Worm (Caenorhabditis elegans): Measurements from ENCODE around the gene col-150.
A peak's percentile ranks its signal among the peaks of the same experiment; 100 is the strongest.

col-150 gene

ce11 chrV:10323537-10323936 is 29.1 kb upstream of the col-150 start:
- TF ChIP-seq F13C5.2 (tag; optimal IDR thresholded peaks at IDR 0.05) (no peak), sea-1 (GFP tag; conservative IDR thresholded peaks at IDR 0.05) (no peak), tbx-11 (GFP tag; IDR thresholded peaks at IDR 0.05) (no peak), B0310.2 (tag; optimal IDR thresholded peaks at IDR 0.05) (no peak), tbx-37 (GFP tag; conservative IDR thresholded peaks at IDR 0.05) (no peak), ets-7 (tag; optimal IDR thresholded peaks at IDR 0.05) (no peak), ama-1 (optimal IDR thresholded peaks at IDR 0.05) (no peak), ceh-13 (GFP tag; optimal IDR thresholded peaks at IDR 0.05) (no peak), flt-1 (GFP tag; IDR thresholded peaks at IDR 0.05) (no peak), hmbx-1 (tag; optimal IDR thresholded peaks at IDR 0.05) (no peak), hmg-4 (GFP tag; optimal IDR thresholded peaks at IDR 0.05) (no peak), ceh-36 (tag; optimal IDR thresholded peaks at IDR 0.05) (no peak), aly-1 (tag; optimal IDR thresholded peaks at IDR 0.05) (no peak), scrt-1 (GFP tag; IDR thresholded peaks at IDR 0.05) (no peak)

ce11 chrV:10320101-10320761 is 25.8 kb upstream of the col-150 start, which contains the start of the genes gna-1 and B0024.13:
Gene gna-1, minus strand, starts transcription at chrV:10320151.
Gene B0024.13, plus strand, starts transcription at chrV:10320711.
- TF ChIP-seq aly-1 (tag; optimal IDR thresholded peaks at IDR 0.05) (peak; percentile 8), flt-1 (GFP tag; IDR thresholded peaks at IDR 0.05) (no peak), tbx-37 (GFP tag; conservative IDR thresholded peaks at IDR 0.05) (peak; percentile 41; the same call in 1 of the 2 replicates), F13C5.2 (tag; optimal IDR thresholded peaks at IDR 0.05) (no peak), ceh-36 (tag; optimal IDR thresholded peaks at IDR 0.05) (no peak)

- TF ChIP-seq pes-1 (GFP tag; IDR thresholded peaks at IDR 0.05) (no peak), aly-1 (tag; optimal IDR thresholded peaks at IDR 0.05) (no peak), flt-1 (GFP tag; IDR thresholded peaks at IDR 0.05) (no peak), ets-7 (tag; optimal IDR thresholded peaks at IDR 0.05) (no peak), F13C5.2 (tag; optimal IDR thresholded peaks at IDR 0.05) (no peak), scrt-1 (GFP tag; IDR thresholded peaks at IDR 0.05) (no peak), ceh-13 (GFP tag; optimal IDR thresholded peaks at IDR 0.05) (no peak), hmbx-1 (tag; optimal IDR thresholded peaks at IDR 0.05) (no peak), tbx-37 (GFP tag; conservative IDR thresholded peaks at IDR 0.05) (no peak), tra-4 (tag; optimal IDR thresholded peaks at IDR 0.05) (no peak), ceh-36 (tag; optimal IDR thresholded peaks at IDR 0.05) (no peak), sea-1 (GFP tag; conservative IDR thresholded peaks at IDR 0.05) (no peak), hnd-1 (tag; optimal IDR thresholded peaks at IDR 0.05) (no peak), ama-1 (optimal IDR thresholded peaks at IDR 0.05) (no peak)
Observed at ce11 chrV:10319434-10319833, 25.0 kb upstream of the col-150 start, which contains the start of gene B0024.11. Gene B0024.11, minus strand, starts transcription at chrV:10319534.

- TF ChIP-seq tbx-37 (GFP tag; conservative IDR thresholded peaks at IDR 0.05) (no peak), tbx-11 (GFP tag; IDR thresholded peaks at IDR 0.05) (no peak), hmbx-1 (tag; optimal IDR thresholded peaks at IDR 0.05) (no peak), F13C5.2 (tag; optimal IDR thresholded peaks at IDR 0.05) (no peak), ceh-36 (tag; optimal IDR thresholded peaks at IDR 0.05) (no peak)
Observed at ce11 chrV:10317294-10317693, 22.8 kb upstream of the col-150 start, which contains the start of gene asps-1. Gene asps-1, minus strand, starts transcription at chrV:10317394.

- no peak for TF ChIP-seq tbx-11 (GFP tag; IDR thresholded peaks at IDR 0.05)
- TF ChIP-seq ceh-36 (tag; optimal IDR thresholded peaks at IDR 0.05): no peak
- TF ChIP-seq tbx-37 (GFP tag; conservative IDR thresholded peaks at IDR 0.05): no peak
- no peak for TF ChIP-seq F13C5.2 (tag; optimal IDR thresholded peaks at IDR 0.05)
- TF ChIP-seq pes-1 (GFP tag; IDR thresholded peaks at IDR 0.05): no peak
- no peak for TF ChIP-seq ceh-13 (GFP tag; optimal IDR thresholded peaks at IDR 0.05)
- TF ChIP-seq ama-1 (optimal IDR thresholded peaks at IDR 0.05): no peak
- TF ChIP-seq hmbx-1 (tag; optimal IDR thresholded peaks at IDR 0.05): no peak
- TF ChIP-seq sea-1 (GFP tag; conservative IDR thresholded peaks at IDR 0.05): no peak
- no peak for TF ChIP-seq hmg-4 (GFP tag; optimal IDR thresholded peaks at IDR 0.05)
- no peak for TF ChIP-seq tra-4 (tag; optimal IDR thresholded peaks at IDR 0.05)
- no peak for TF ChIP-seq aly-1 (tag; optimal IDR thresholded peaks at IDR 0.05)
- no peak for TF ChIP-seq B0310.2 (tag; optimal IDR thresholded peaks at IDR 0.05)
- TF ChIP-seq ets-7 (tag; optimal IDR thresholded peaks at IDR 0.05): no peak
- no peak for TF ChIP-seq hnd-1 (tag; optimal IDR thresholded peaks at IDR 0.05)
- no peak for TF ChIP-seq scrt-1 (GFP tag; IDR thresholded peaks at IDR 0.05)
- TF ChIP-seq flt-1 (GFP tag; IDR thresholded peaks at IDR 0.05): no peak
Observed at ce11 chrV:10314371-10314770, 19.9 kb upstream of the col-150 start, which contains the start of gene trx-2. Gene trx-2, plus strand, starts transcription at chrV:10314671.

ce11 chrV:10313953-10314352 is 19.5 kb upstream of the col-150 start, which contains the start of gene gcy-6:
Gene gcy-6, minus strand, starts transcription at chrV:10314053.
- TF ChIP-seq sea-1 (GFP tag; conservative IDR thresholded peaks at IDR 0.05) (no peak), B0310.2 (tag; optimal IDR thresholded peaks at IDR 0.05) (no peak), F13C5.2 (tag; optimal IDR thresholded peaks at IDR 0.05) (no peak), ceh-36 (tag; optimal IDR thresholded peaks at IDR 0.05) (no peak), tra-4 (tag; optimal IDR thresholded peaks at IDR 0.05) (no peak), ets-7 (tag; optimal IDR thresholded peaks at IDR 0.05) (no peak), ama-1 (optimal IDR thresholded peaks at IDR 0.05) (no peak), aly-1 (tag; optimal IDR thresholded peaks at IDR 0.05) (no peak), hnd-1 (tag; optimal IDR thresholded peaks at IDR 0.05) (no peak), hmg-4 (GFP tag; optimal IDR thresholded peaks at IDR 0.05) (no peak), flt-1 (GFP tag; IDR thresholded peaks at IDR 0.05) (no peak)

- TF ChIP-seq pes-1 (GFP tag; IDR thresholded peaks at IDR 0.05) (no peak), B0310.2 (tag; optimal IDR thresholded peaks at IDR 0.05) (no peak), ceh-13 (GFP tag; optimal IDR thresholded peaks at IDR 0.05) (no peak), hmbx-1 (tag; optimal IDR thresholded peaks at IDR 0.05) (no peak), aly-1 (tag; optimal IDR thresholded peaks at IDR 0.05) (no peak), ceh-36 (tag; optimal IDR thresholded peaks at IDR 0.05) (no peak), tbx-37 (GFP tag; conservative IDR thresholded peaks at IDR 0.05) (no peak), ets-7 (tag; optimal IDR thresholded peaks at IDR 0.05) (no peak), F13C5.2 (tag; optimal IDR thresholded peaks at IDR 0.05) (no peak), hnd-1 (tag; optimal IDR thresholded peaks at IDR 0.05) (no peak), tra-4 (tag; optimal IDR thresholded peaks at IDR 0.05) (no peak), ama-1 (optimal IDR thresholded peaks at IDR 0.05) (no peak), sea-1 (GFP tag; conservative IDR thresholded peaks at IDR 0.05) (no peak), scrt-1 (GFP tag; IDR thresholded peaks at IDR 0.05) (no peak), hmg-4 (GFP tag; optimal IDR thresholded peaks at IDR 0.05) (no peak), tbx-11 (GFP tag; IDR thresholded peaks at IDR 0.05) (no peak), flt-1 (GFP tag; IDR thresholded peaks at IDR 0.05) (no peak)
Observed at ce11 chrV:10307283-10307682, 12.8 kb upstream of the col-150 start, which contains the start of gene che-12. Gene che-12, minus strand, starts transcription at chrV:10307383.
